Worm (Caenorhabditis elegans) whole organism, mixed stage, embryonic: ENCODE measurements around the gene him-5.

Experiments
- M03D4.4 ChIP-seq: sonication (generic microtip); optimal IDR thresholded peaks from 2 replicates; lab custom pipeline; 2017; ENCODE audit warnings: mild to moderate bottlenecking, missing genetic modification characterization, missing compliant biosample characterization
- bed-3 ChIP-seq: fragments of 200-800 bp; sonication (Bioruptor generic); optimal IDR thresholded peaks from 3 replicates; lab custom pipeline; 2018; ENCODE audit warnings: mild to moderate bottlenecking, missing genetic modification characterization, moderate library complexity, missing compliant biosample characterization
- blmp-1 ChIP-seq: fragments of 150-350 bp; optimal IDR thresholded peaks from 2 replicates; lab custom pipeline; 2014; ENCODE audit warnings: missing biosample characterization, missing genetic modification characterization
- ceh-39 ChIP-seq: fragments of 150-350 bp; optimal IDR thresholded peaks from 2 replicates; lab custom pipeline; 2014; ENCODE audit warnings: missing biosample characterization, missing genetic modification characterization
- ceh-43 ChIP-seq: fragments of 200-800 bp; sonication (Bioruptor generic); optimal IDR thresholded peaks from 2 replicates; lab custom pipeline; 2018; ENCODE audit warnings: mild to moderate bottlenecking, missing genetic modification characterization, moderate library complexity, missing compliant biosample characterization
- ceh-83 ChIP-seq: fragments of 200-800 bp; sonication (Bioruptor generic); optimal IDR thresholded peaks from 2 replicates; lab custom pipeline; 2018; ENCODE audit warnings: mild to moderate bottlenecking, missing genetic modification characterization, missing compliant biosample characterization
- ces-1 ChIP-seq: fragments of 150-350 bp; optimal IDR thresholded peaks from 2 replicates; lab custom pipeline; 2014; ENCODE audit warnings: missing biosample characterization, missing genetic modification reagents, missing genetic modification characterization
- drap-1 ChIP-seq: fragments of 200-800 bp; sonication (Bioruptor generic); optimal IDR thresholded peaks from 3 replicates; lab custom pipeline; 2018; ENCODE audit warnings: mild to moderate bottlenecking, missing genetic modification characterization, missing compliant biosample characterization
- elt-1 ChIP-seq: sonication (generic microtip); optimal IDR thresholded peaks from 2 replicates; lab custom pipeline; 2017; ENCODE audit warnings: missing genetic modification characterization, mild to moderate bottlenecking, missing compliant biosample characterization, antibody characterized with exemption, moderate library complexity, borderline replicate concordance; ENCODE audit not compliant: insufficient read depth
- flh-1 ChIP-seq: fragments of 200-800 bp; sonication (Bioruptor generic); optimal IDR thresholded peaks from 2 replicates; lab custom pipeline; 2018; ENCODE audit warnings: mild to moderate bottlenecking, missing genetic modification characterization, moderate library complexity, missing compliant biosample characterization
- ham-2 ChIP-seq: fragments of 200-800 bp; sonication (Bioruptor generic); optimal IDR thresholded peaks from 2 replicates; lab custom pipeline; 2018; ENCODE audit warnings: mild to moderate bottlenecking, missing genetic modification characterization, missing compliant biosample characterization
- hlh-1 ChIP-seq: fragments of 150-350 bp; optimal IDR thresholded peaks from 2 replicates; lab custom pipeline; 2014; ENCODE audit warnings: missing biosample characterization, missing genetic modification reagents, missing genetic modification characterization
- lin-32 ChIP-seq: fragments of 200-800 bp; sonication (Bioruptor generic); optimal IDR thresholded peaks from 2 replicates; lab custom pipeline; 2018; ENCODE audit warnings: mild to moderate bottlenecking, missing genetic modification characterization, missing compliant biosample characterization
- lsy-2 ChIP-seq: fragments of 150-350 bp; optimal IDR thresholded peaks from 2 replicates; lab custom pipeline; 2014; ENCODE audit warnings: missing biosample characterization, missing genetic modification characterization
- mep-1 ChIP-seq: fragments of 150-350 bp; optimal IDR thresholded peaks from 2 replicates; lab custom pipeline; 2017; ENCODE audit warnings: missing biosample characterization, missing genetic modification reagents, missing genetic modification characterization, inconsistent platforms
- mls-2 ChIP-seq: sonication (generic microtip); optimal IDR thresholded peaks from 2 replicates; lab custom pipeline; 2016; ENCODE audit warnings: mild to moderate bottlenecking, missing genetic modification characterization, moderate library complexity, missing compliant biosample characterization
- nhr-12 ChIP-seq: fragments of 150-350 bp; optimal IDR thresholded peaks from 2 replicates; lab custom pipeline; 2014; ENCODE audit warnings: missing biosample characterization, missing genetic modification characterization
- nhr-237 ChIP-seq: fragments of 150-350 bp; optimal IDR thresholded peaks from 2 replicates; lab custom pipeline; 2014; ENCODE audit warnings: missing biosample characterization, missing genetic modification characterization
- nhr-28 ChIP-seq: fragments of 150-350 bp; optimal IDR thresholded peaks from 2 replicates; lab custom pipeline; 2014; ENCODE audit warnings: missing biosample characterization, missing genetic modification characterization
- nhr-76 ChIP-seq: sonication (generic microtip); optimal IDR thresholded peaks from 2 replicates; lab custom pipeline; 2017; ENCODE audit warnings: missing biosample characterization, missing genetic modification characterization
- pha-4 ChIP-seq: fragments of 150-350 bp; optimal IDR thresholded peaks from 2 replicates; lab custom pipeline; 2018; ENCODE audit warnings: missing biosample characterization, missing genetic modification reagents, missing genetic modification characterization
- sem-2 ChIP-seq: fragments of 200-800 bp; sonication (Bioruptor generic); optimal IDR thresholded peaks from 2 replicates; lab custom pipeline; 2018; ENCODE audit warnings: mild to moderate bottlenecking, missing genetic modification characterization, missing compliant biosample characterization
- snpc-4 ChIP-seq: fragments of 150-350 bp; optimal IDR thresholded peaks from 2 replicates; lab custom pipeline; 2014; ENCODE audit warnings: missing biosample characterization, missing genetic modification characterization
- sptf-1 ChIP-seq: sonication (generic microtip); optimal IDR thresholded peaks from 2 replicates; lab custom pipeline; 2017; ENCODE audit warnings: mild to moderate bottlenecking, missing genetic modification characterization, moderate library complexity, missing compliant biosample characterization
- tbx-8 ChIP-seq: fragments of 200-800 bp; sonication (Bioruptor generic); optimal IDR thresholded peaks from 2 replicates; lab custom pipeline; 2018; ENCODE audit warnings: mild to moderate bottlenecking, missing genetic modification characterization, moderate library complexity, missing compliant biosample characterization
- unc-120 ChIP-seq: sonication (generic microtip); optimal IDR thresholded peaks from 2 replicates; lab custom pipeline; 2017; ENCODE audit warnings: missing genetic modification characterization, missing compliant biosample characterization; ENCODE audit not compliant: poor library complexity, severe bottlenecking
- unc-39 ChIP-seq: fragments of 150-350 bp; optimal IDR thresholded peaks from 2 replicates; lab custom pipeline; 2014; ENCODE audit warnings: missing biosample characterization, missing genetic modification characterization
- unc-62 ChIP-seq: fragments of 150-350 bp; optimal IDR thresholded peaks from 2 replicates; lab custom pipeline; 2014; ENCODE audit warnings: missing biosample characterization, missing genetic modification reagents, missing genetic modification characterization
- zip-8 ChIP-seq: fragments of 150-350 bp; optimal IDR thresholded peaks from 2 replicates; lab custom pipeline; 2014; ENCODE audit warnings: missing biosample characterization, missing genetic modification characterization
- ztf-11 ChIP-seq: fragments of 150-350 bp; optimal IDR thresholded peaks from 2 replicates; lab custom pipeline; 2014; ENCODE audit warnings: missing biosample characterization, missing genetic modification characterization

The him-5 gene

DNA sequence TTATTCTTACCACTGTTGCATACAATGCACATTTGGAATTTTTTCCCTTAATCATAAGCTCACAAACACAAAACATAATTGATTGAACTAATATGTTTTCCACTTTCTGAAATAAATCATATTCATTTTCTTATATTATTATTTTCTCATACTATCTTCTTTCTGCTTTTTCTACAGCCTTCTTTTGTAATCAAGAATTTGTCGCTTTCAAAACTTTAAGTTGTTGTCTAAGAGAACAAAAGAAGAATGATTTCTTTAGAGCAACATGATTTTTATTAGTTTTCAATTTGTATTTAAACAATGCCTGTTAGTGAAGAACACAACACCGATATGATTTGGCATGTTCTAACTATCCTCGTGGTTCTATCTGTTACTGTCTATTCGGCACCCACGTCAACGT, 6.3 kb upstream of the him-5 start, which contains the start of gene D1086.7:
Gene D1086.7, plus strand, starts transcription at position 301 of the 400 bp plus-strand sequence.
- TF ChIP-seq lin-32, result no peak
- no peak for TF ChIP-seq nhr-76 (tag; lab: Kevin White, UChicago)
- TF ChIP-seq drap-1 (GFP tag; lab: Kevin White, UChicago), result no peak
- TF ChIP-seq mep-1 (tag; lab: Kevin White, UChicago), result no peak
- no peak for TF ChIP-seq pha-4 (tag; lab: Kevin White, UChicago)
- no peak for TF ChIP-seq hlh-1 (tag; lab: Kevin White, UChicago)
- TF ChIP-seq ham-2 (GFP tag; lab: Kevin White, UChicago), result no peak
- no peak for TF ChIP-seq lsy-2 (tag; lab: Kevin White, UChicago)
- TF ChIP-seq unc-39 (tag; lab: Kevin White, UChicago), result no peak
- no peak for TF ChIP-seq unc-120 (tag; lab: Kevin White, UChicago)
- TF ChIP-seq blmp-1 (tag; lab: Kevin White, UChicago), result no peak
- TF ChIP-seq tbx-8 (GFP tag; lab: Kevin White, UChicago), result no peak

DNA sequence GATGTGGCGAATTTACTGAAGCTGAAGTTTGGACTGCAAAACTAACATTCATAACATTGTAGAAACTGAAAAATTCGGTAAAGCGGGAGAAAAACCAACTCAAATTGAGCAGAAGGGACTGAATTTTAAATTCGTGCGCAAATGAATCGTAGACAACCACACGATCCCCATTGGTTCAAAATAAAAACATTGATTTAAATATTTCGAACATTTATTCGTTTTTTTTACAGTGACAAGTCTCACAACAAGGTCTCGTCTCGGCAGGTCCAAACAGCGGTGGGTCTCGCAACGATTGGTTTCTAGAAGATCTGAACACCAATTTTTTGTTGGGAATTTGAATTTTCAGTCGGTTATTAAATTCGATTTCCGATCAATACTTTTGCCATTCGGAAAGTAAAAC, 4.6 kb upstream of the him-5 start, which contains the start of gene D1086.18:
Gene D1086.18, plus strand, starts transcription at position 301 of the 400 bp plus-strand sequence.
- TF ChIP-seq bed-3 (GFP tag; lab: Kevin White, UChicago) (no peak), tbx-8 (GFP tag; lab: Kevin White, UChicago) (no peak), pha-4 (tag; lab: Kevin White, UChicago) (no peak), blmp-1 (tag; lab: Kevin White, UChicago) (no peak), unc-120 (tag; lab: Kevin White, UChicago) (no peak), ceh-43 (no peak), nhr-237 (no peak), ceh-39 (no peak)

DNA sequence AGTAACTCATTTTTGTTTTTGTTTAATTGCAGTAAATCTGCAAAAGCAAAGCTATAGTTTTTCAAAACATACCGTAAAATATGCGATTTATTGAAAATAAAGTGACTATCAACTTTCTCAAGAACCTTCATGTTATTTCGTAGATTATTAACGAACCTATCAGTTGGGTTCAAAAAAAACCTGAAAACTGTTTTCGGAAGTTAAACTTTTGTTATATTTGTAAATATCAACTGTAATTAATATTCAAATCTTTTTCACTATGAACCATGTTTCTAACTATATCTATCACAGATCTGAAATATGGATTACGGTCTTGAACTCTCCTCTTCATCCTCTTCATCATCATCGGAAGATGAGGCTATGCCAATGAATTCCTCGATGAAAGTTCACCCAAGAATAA, 2.2 kb upstream of the him-5 start, which contains the start of gene D1086.19:
Gene D1086.19, plus strand, starts transcription at position 301 of the 400 bp plus-strand sequence.
- no peak for TF ChIP-seq drap-1 (GFP tag; lab: Kevin White, UChicago)
- no peak for TF ChIP-seq tbx-8 (GFP tag; lab: Kevin White, UChicago)
- no peak for TF ChIP-seq ham-2 (GFP tag; lab: Kevin White, UChicago)
- no peak for TF ChIP-seq sem-2 (GFP tag; lab: Kevin White, UChicago)
- no peak for TF ChIP-seq flh-1 (GFP tag; lab: Kevin White, UChicago)
- TF ChIP-seq nhr-28 (tag; lab: Kevin White, UChicago), result no peak
- TF ChIP-seq blmp-1 (tag; lab: Kevin White, UChicago), result no peak
- no peak for TF ChIP-seq bed-3 (GFP tag; lab: Kevin White, UChicago)
- no peak for TF ChIP-seq hlh-1 (tag; lab: Kevin White, UChicago)
- no peak for TF ChIP-seq ces-1 (GFP tag; lab: Kevin White, UChicago)
- TF ChIP-seq ceh-39, result no peak
- no peak for TF ChIP-seq mls-2
- no peak for TF ChIP-seq elt-1 (tag; lab: Kevin White, UChicago)
- TF ChIP-seq sptf-1 (tag; lab: Kevin White, UChicago), result no peak
- TF ChIP-seq pha-4 (tag; lab: Kevin White, UChicago), result no peak
- TF ChIP-seq nhr-237, result no peak
- TF ChIP-seq ceh-43, result no peak
- TF ChIP-seq, all 35 proteins: peak for 0

DNA sequence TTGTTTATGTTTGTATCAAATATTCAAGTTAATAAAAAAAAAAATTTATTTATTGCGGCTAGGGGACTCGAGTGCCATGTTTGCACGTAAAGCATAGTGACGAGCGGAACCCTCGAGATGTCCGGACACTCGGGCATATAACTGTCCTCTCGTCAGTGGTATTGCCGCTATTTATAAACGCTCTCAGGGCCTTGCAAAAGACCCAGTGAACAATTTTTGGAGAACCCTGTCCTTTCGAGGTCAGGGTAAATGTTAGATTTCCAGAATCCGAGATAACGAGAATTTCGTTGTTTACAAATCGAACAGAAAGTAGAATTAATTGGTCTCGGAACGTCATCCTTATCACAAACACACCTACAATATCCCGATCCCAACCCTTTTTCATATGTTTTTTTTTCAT, 2.2 kb downstream of the him-5 start, which contains the start of gene D1086.3:
Gene D1086.3, plus strand, starts transcription at position 390 of the 400 bp plus-strand sequence.
- no peak for TF ChIP-seq lin-32
- TF ChIP-seq nhr-28 (tag; lab: Kevin White, UChicago), result no peak
- TF ChIP-seq ztf-11 (tag; lab: Kevin White, UChicago), result no peak
- no peak for TF ChIP-seq pha-4 (tag; lab: Kevin White, UChicago)
- TF ChIP-seq unc-62, result no peak

DNA sequence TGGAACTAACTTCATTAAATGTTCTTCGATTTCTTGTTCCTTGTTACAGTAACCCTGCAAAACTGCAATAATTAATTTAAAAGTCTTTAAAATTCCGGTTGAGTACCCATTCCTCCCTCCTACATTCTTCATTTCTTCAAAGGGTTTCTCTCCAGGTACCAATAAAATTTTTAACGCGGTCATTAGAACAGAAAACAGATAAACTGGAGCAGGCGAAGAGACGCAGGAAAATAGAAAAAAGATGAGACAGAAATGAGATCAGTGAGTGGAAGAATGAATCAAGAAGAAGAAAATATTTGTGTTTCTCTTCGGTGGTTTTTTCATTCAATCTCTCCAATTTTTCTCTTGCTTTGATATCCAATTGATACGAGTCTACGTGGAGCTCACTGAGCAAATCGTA, 3.6 kb downstream of the him-5 start, which contains the start of gene D1086.8:
Gene D1086.8, plus strand, starts transcription at position 301 of the 400 bp plus-strand sequence.
- TF ChIP-seq nhr-237, result no peak
- no peak for TF ChIP-seq zip-8 (tag; lab: Kevin White, UChicago)
- no peak for TF ChIP-seq nhr-12 (tag; lab: Kevin White, UChicago)
- no peak for TF ChIP-seq ceh-39
- TF ChIP-seq M03D4.4 (tag; lab: Kevin White, UChicago), result no peak
- TF ChIP-seq unc-62, result no peak
- TF ChIP-seq ceh-83 (GFP tag; lab: Kevin White, UChicago), result no peak
- TF ChIP-seq blmp-1 (tag; lab: Kevin White, UChicago), result no peak
- TF ChIP-seq flh-1 (GFP tag; lab: Kevin White, UChicago), result no peak
- TF ChIP-seq unc-120 (tag; lab: Kevin White, UChicago), result no peak
- no peak for TF ChIP-seq snpc-4 (tag; lab: Kevin White, UChicago)
- TF ChIP-seq unc-39 (tag; lab: Kevin White, UChicago), result no peak
- no peak for TF ChIP-seq ceh-43
- TF ChIP-seq sem-2 (GFP tag; lab: Kevin White, UChicago), result no peak
- TF ChIP-seq elt-1 (tag; lab: Kevin White, UChicago), result no peak
